Worm (Caenorhabditis elegans) whole organism, young adult: ENCODE results near the gene F46C5.10.

Experiments used
- B0336.3 ChIP-seq: fragments of 200-800 bp; sonication (Bioruptor generic); IDR thresholded peaks from 2 replicates; pipeline ENCODE4 v1.3.6; 2022; ENCODE audit warnings: missing genetic modification characterization, missing compliant biosample characterization
- C06A6.2 ChIP-seq: fragments of 200-800 bp; sonication (Bioruptor generic); conservative IDR thresholded peaks from 2 replicates; pipeline ENCODE4 v1.3.6; 2022; ENCODE audit warnings: missing genetic modification characterization, missing compliant biosample characterization
- F10E7.11 ChIP-seq: sonication (generic microtip); optimal IDR thresholded peaks from 2 replicates; lab custom pipeline; 2017; ENCODE audit warnings: mild to moderate bottlenecking, missing genetic modification characterization, moderate library complexity, missing compliant biosample characterization
- F22D6.2 ChIP-seq: sonication (generic microtip); optimal IDR thresholded peaks from 2 replicates; lab custom pipeline; 2016; ENCODE audit warnings: mild to moderate bottlenecking, missing genetic modification characterization, missing compliant biosample characterization
- F33H1.4 ChIP-seq: fragments of 200-800 bp; sonication (Bioruptor generic); IDR thresholded peaks from 2 replicates; pipeline ENCODE4 v1.3.6; 2022; ENCODE audit warnings: missing genetic modification reagents, missing genetic modification characterization, missing compliant biosample characterization
- F57A8.1 ChIP-seq: fragments of 200-800 bp; sonication (Bioruptor generic); optimal IDR thresholded peaks from 2 replicates; lab custom pipeline; 2018; ENCODE audit warnings: mild to moderate bottlenecking, missing genetic modification characterization, moderate library complexity, missing compliant biosample characterization
- T26A5.8 ChIP-seq: sonication (generic microtip); optimal IDR thresholded peaks from 2 replicates; lab custom pipeline; 2016; ENCODE audit warnings: missing genetic modification characterization, missing compliant biosample characterization
- Y53G8AR.9 ChIP-seq: fragments of 200-800 bp; sonication (Bioruptor generic); conservative IDR thresholded peaks from 2 replicates; pipeline ENCODE4 v1.3.6; 2022; ENCODE audit warnings: missing genetic modification reagents, missing genetic modification characterization, missing compliant biosample characterization
- Y67H2A.10 ChIP-seq: fragments of 200-800 bp; sonication (Bioruptor generic); conservative IDR thresholded peaks from 2 replicates; pipeline ENCODE4 v1.3.6; 2022; ENCODE audit warnings: missing genetic modification reagents, missing genetic modification characterization, missing compliant biosample characterization
- ZK185.1 ChIP-seq: sonication (generic microtip); optimal IDR thresholded peaks from 2 replicates; lab custom pipeline; 2016; ENCODE audit warnings: mild to moderate bottlenecking, missing genetic modification characterization, missing compliant biosample characterization; ENCODE audit not compliant: poor library complexity, severe bottlenecking
- ama-1 ChIP-seq, 3 experiments: fragments of 150-350 bp in 1 of 3; sonication (generic microtip) in 2 of 3; optimal IDR thresholded peaks; 2 replicates each; lab custom pipeline; 2014 to 2018; ENCODE audit warnings: missing biosample characterization in 2 of 3, missing genetic modification characterization in 2 of 3, missing genetic modification reagents in 2 of 3
- atf-7 ChIP-seq: sonication (generic microtip); optimal IDR thresholded peaks from 2 replicates; lab custom pipeline; 2017; ENCODE audit warnings: mild to moderate bottlenecking, missing genetic modification characterization, missing compliant biosample characterization
- athp-1 ChIP-seq: sonication (generic microtip); optimal IDR thresholded peaks from 2 replicates; lab custom pipeline; 2017; ENCODE audit warnings: mild to moderate bottlenecking, missing genetic modification characterization, missing compliant biosample characterization
- bed-2 ChIP-seq: fragments of 200-800 bp; sonication (Bioruptor generic); IDR thresholded peaks from 2 replicates; pipeline ENCODE4 v1.3.6; 2022; ENCODE audit warnings: missing genetic modification reagents, missing genetic modification characterization, missing compliant biosample characterization
- ccch-3 ChIP-seq: fragments of 200-800 bp; sonication (Bioruptor generic); optimal IDR thresholded peaks from 2 replicates; lab custom pipeline; 2018; ENCODE audit warnings: mild to moderate bottlenecking, missing genetic modification characterization, missing compliant biosample characterization
- ceh-27 ChIP-seq: fragments of 200-800 bp; sonication (Bioruptor generic); optimal IDR thresholded peaks from 2 replicates; lab custom pipeline; 2018; ENCODE audit warnings: mild to moderate bottlenecking, missing genetic modification characterization, moderate library complexity, missing compliant biosample characterization
- chd-7 ChIP-seq: sonication (generic microtip); optimal IDR thresholded peaks from 2 replicates; lab custom pipeline; 2016; ENCODE audit warnings: mild to moderate bottlenecking, missing genetic modification characterization, moderate library complexity, missing compliant biosample characterization
- dox-1 ChIP-seq: fragments of 200-800 bp; sonication (Bioruptor generic); IDR thresholded peaks from 2 replicates; pipeline ENCODE4 v1.3.6; 2022; ENCODE audit warnings: missing genetic modification reagents, missing genetic modification characterization, missing compliant biosample characterization
- egl-18 ChIP-seq: fragments of 200-800 bp; sonication (Bioruptor generic); IDR thresholded peaks from 2 replicates; pipeline ENCODE4 v1.3.6; 2022; ENCODE audit warnings: missing genetic modification reagents, missing genetic modification characterization, missing compliant biosample characterization
- ekl-4 ChIP-seq: fragments of 200-800 bp; sonication (Bioruptor generic); IDR thresholded peaks from 2 replicates; pipeline ENCODE4 v1.3.6; 2022; ENCODE audit warnings: missing genetic modification reagents, missing genetic modification characterization, missing compliant biosample characterization
- hmg-1.2 ChIP-seq: fragments of 200-800 bp; sonication (Bioruptor generic); IDR thresholded peaks from 2 replicates; pipeline ENCODE4 v1.3.6; 2022; ENCODE audit warnings: missing genetic modification reagents, missing genetic modification characterization, missing compliant biosample characterization
- let-526 ChIP-seq: fragments of 200-800 bp; sonication (Bioruptor generic); IDR thresholded peaks from 2 replicates; pipeline ENCODE4 v1.3.6; 2022; ENCODE audit warnings: missing genetic modification reagents, missing genetic modification characterization, missing compliant biosample characterization
- let-607 ChIP-seq, 2 experiments: fragments of 200-800 bp in 1 of 2; sonication (Bioruptor generic) in 1 of 2; sonication (generic microtip) in 1 of 2; optimal IDR thresholded peaks; 2 replicates each; lab custom pipeline; 2016 to 2018; ENCODE audit warnings: mild to moderate bottlenecking in 2 of 2, missing compliant biosample characterization in 2 of 2, missing genetic modification characterization in 2 of 2, moderate library complexity in 2 of 2, missing genotype in 1 of 2
- lin-35 ChIP-seq, 3 experiments: fragments of 150-350 bp in 2 of 3; sonication (generic microtip) in 1 of 3; optimal IDR thresholded peaks; 2 replicates each; lab custom pipeline; 2014 to 2018; ENCODE audit warnings: missing biosample characterization in 3 of 3, missing genetic modification characterization in 3 of 3, missing genetic modification reagents in 3 of 3
- lin-54 ChIP-seq: fragments of 200-800 bp; sonication (Bioruptor generic); optimal IDR thresholded peaks from 2 replicates; lab custom pipeline; 2018; ENCODE audit warnings: mild to moderate bottlenecking, missing genetic modification characterization, missing compliant biosample characterization
- lir-1 ChIP-seq: fragments of 200-800 bp; sonication (Bioruptor generic); conservative IDR thresholded peaks from 2 replicates; pipeline ENCODE4 v1.3.6; 2022; ENCODE audit warnings: missing genetic modification reagents, missing genetic modification characterization, missing compliant biosample characterization
- madf-10 ChIP-seq: sonication (generic microtip); optimal IDR thresholded peaks from 2 replicates; lab custom pipeline; 2016; ENCODE audit warnings: mild to moderate bottlenecking, missing genetic modification characterization, missing compliant biosample characterization
- madf-3 ChIP-seq: fragments of 200-800 bp; sonication (Bioruptor generic); IDR thresholded peaks from 2 replicates; pipeline ENCODE4 v1.3.6; 2022; ENCODE audit warnings: missing genetic modification reagents, missing genetic modification characterization, missing compliant biosample characterization
- madf-8 ChIP-seq: fragments of 200-800 bp; sonication (Bioruptor generic); conservative IDR thresholded peaks from 2 replicates; pipeline ENCODE4 v1.3.6; 2022; ENCODE audit warnings: missing genetic modification reagents, missing genetic modification characterization, missing compliant biosample characterization
- nfyb-1 ChIP-seq: fragments of 200-800 bp; sonication (Bioruptor generic); IDR thresholded peaks from 2 replicates; pipeline ENCODE4 v1.3.6; 2022; ENCODE audit warnings: missing genetic modification reagents, missing genetic modification characterization, missing compliant biosample characterization
- nhr-90 ChIP-seq: sonication (generic microtip); optimal IDR thresholded peaks from 2 replicates; lab custom pipeline; 2016; ENCODE audit warnings: missing genotype, mild to moderate bottlenecking, missing genetic modification characterization, missing compliant biosample characterization
- pha-4 ChIP-seq: fragments of 150-350 bp; sonication (generic microtip); optimal IDR thresholded peaks from 2 replicates; lab custom pipeline; 2014; ENCODE audit warnings: missing biosample characterization, missing genetic modification reagents, missing genetic modification characterization
- rcor-1 ChIP-seq: fragments of 200-800 bp; sonication (Bioruptor generic); IDR thresholded peaks from 2 replicates; pipeline ENCODE4 v1.3.6; 2022; ENCODE audit warnings: missing genetic modification reagents, missing genetic modification characterization, missing compliant biosample characterization
- repo-1 ChIP-seq: sonication (generic microtip); optimal IDR thresholded peaks from 2 replicates; lab custom pipeline; 2017; ENCODE audit warnings: mild to moderate bottlenecking, missing genetic modification characterization, missing compliant biosample characterization
- snpc-3.4 ChIP-seq: sonication (generic microtip); optimal IDR thresholded peaks from 2 replicates; lab custom pipeline; 2017; ENCODE audit warnings: missing genetic modification characterization, mild to moderate bottlenecking, missing compliant biosample characterization, antibody characterized with exemption, moderate library complexity, missing genotype, missing genetic modification reagents
- somi-1 ChIP-seq: fragments of 200-800 bp; sonication (Bioruptor generic); optimal IDR thresholded peaks from 2 replicates; lab custom pipeline; 2018; ENCODE audit warnings: mild to moderate bottlenecking, missing genetic modification characterization, missing compliant biosample characterization
- tbp1 ChIP-seq: fragments of 200-800 bp; sonication (Bioruptor generic); optimal IDR thresholded peaks from 2 replicates; lab custom pipeline; 2018; ENCODE audit warnings: mild to moderate bottlenecking, missing genetic modification characterization, missing compliant biosample characterization
- xnd-1 ChIP-seq: sonication (generic microtip); optimal IDR thresholded peaks from 2 replicates; lab custom pipeline; 2016; ENCODE audit warnings: missing genotype, missing genetic modification reagents, missing genetic modification characterization, missing compliant biosample characterization
- zfh-2 ChIP-seq: fragments of 200-800 bp; sonication (Bioruptor generic); conservative IDR thresholded peaks from 2 replicates; pipeline ENCODE4 v1.3.6; 2022; ENCODE audit warnings: missing genetic modification reagents, missing genetic modification characterization, missing compliant biosample characterization
- ztf-18 ChIP-seq: sonication (generic microtip); optimal IDR thresholded peaks from 2 replicates; lab custom pipeline; 2016; ENCODE audit warnings: missing genotype, mild to moderate bottlenecking, missing genetic modification characterization, missing compliant biosample characterization
- ztf-22 ChIP-seq: fragments of 200-800 bp; sonication (Bioruptor generic); optimal IDR thresholded peaks from 2 replicates; lab custom pipeline; 2018; ENCODE audit warnings: mild to moderate bottlenecking, missing genetic modification characterization, moderate library complexity, missing compliant biosample characterization
- ztf-26 ChIP-seq: sonication (generic microtip); optimal IDR thresholded peaks from 2 replicates; lab custom pipeline; 2017; ENCODE audit warnings: missing genetic modification characterization, missing compliant biosample characterization
- ztf-3 ChIP-seq: fragments of 200-800 bp; sonication (Bioruptor generic); optimal IDR thresholded peaks from 2 replicates; lab custom pipeline; 2018; ENCODE audit warnings: mild to moderate bottlenecking, missing genetic modification characterization, missing compliant biosample characterization

The F46C5.10 gene

ce11 chrII:8787376-8787775 lies 31.5 kb downstream of the F46C5.10 start (continued):
- peak; percentile 85 for TF ChIP-seq F33H1.4 (GFP tag; lab: Robert Waterston, UW)
- peak; percentile 62 for TF ChIP-seq tbp1
- TF ChIP-seq lin-54 (GFP tag; lab: Kevin White, UChicago) = peak; percentile 75
- peak; percentile 72 for TF ChIP-seq chd-7 (tag; lab: Kevin White, UChicago)
- 0 out of 2 replicates have a peak, but pooled peaks have one; percentile 6 for TF ChIP-seq zfh-2 (GFP tag; lab: Robert Waterston, UW)
- peak; percentile 29 for TF ChIP-seq ama-1 (optimal IDR thresholded peaks at IDR 0.05; lab: Kevin White, UChicago)
- no peak for TF ChIP-seq ama-1 (GFP tag; optimal IDR thresholded peaks at IDR 0.05; lab: Kevin White, UChicago)
- peak; percentile 78 for TF ChIP-seq ZK185.1 (tag; lab: Kevin White, UChicago)
- no peak for TF ChIP-seq egl-18 (GFP tag; lab: Robert Waterston, UW)
- peak; percentile 14 for TF ChIP-seq nhr-90
- peak; percentile 63 for TF ChIP-seq dox-1 (GFP tag; lab: Robert Waterston, UW)
- 0 out of 2 replicates have a peak, but pooled peaks have one; percentile 13 for TF ChIP-seq lir-1 (GFP tag; lab: Robert Waterston, UW)
- peak; percentile 51 for TF ChIP-seq repo-1 (tag; lab: Kevin White, UChicago)
- peak; percentile 99 for TF ChIP-seq ekl-4 (GFP tag; lab: Robert Waterston, UW)
- peak; percentile 34 for TF ChIP-seq F22D6.2 (tag; lab: Kevin White, UChicago)
- peak; percentile 98 for TF ChIP-seq pha-4 (tag; lab: Kevin White, UChicago)
- TF ChIP-seq ccch-3 (GFP tag; lab: Kevin White, UChicago) = no peak
- peak; percentile 86 for TF ChIP-seq B0336.3 (GFP tag; lab: Robert Waterston, UW)
- peak; percentile 100 for TF ChIP-seq Y67H2A.10 (GFP tag; lab: Robert Waterston, UW)
- TF ChIP-seq hmg-1.2 (GFP tag; lab: Robert Waterston, UW) = peak; percentile 92
- TF ChIP-seq athp-1 = peak; percentile 54
- peak; percentile 81 for TF ChIP-seq let-607 (tag; optimal IDR thresholded peaks at IDR 0.05; lab: Kevin White, UChicago)
- peak; percentile 83 for TF ChIP-seq madf-3 (GFP tag; lab: Robert Waterston, UW)
- TF ChIP-seq atf-7 = peak; percentile 83
- peak; percentile 55; the same call in 1 of the 2 replicates for TF ChIP-seq rcor-1 (GFP tag; lab: Robert Waterston, UW)
- TF ChIP-seq madf-10 (tag; lab: Kevin White, UChicago) = peak; percentile 81
- peak; percentile 74 for TF ChIP-seq somi-1
- TF ChIP-seq madf-8 = no peak
- TF ChIP-seq let-526 (GFP tag; lab: Robert Waterston, UW) = peak; percentile 76; the same call in 1 of the 2 replicates
- peak; percentile 66 for TF ChIP-seq Y53G8AR.9 (GFP tag; lab: Robert Waterston, UW)
- TF ChIP-seq T26A5.8 (tag; lab: Kevin White, UChicago) = no peak
- peak; percentile 30 for TF ChIP-seq snpc-3.4 (tag; lab: Kevin White, UChicago)
- TF ChIP-seq ceh-27 (GFP tag; lab: Kevin White, UChicago) = peak; percentile 94
- peak in 1 of 3 experiments; percentile 72 for TF ChIP-seq lin-35 (GFP tag; optimal IDR thresholded peaks at IDR 0.05; lab: Kevin White, UChicago)
- peak; percentile 7 for TF ChIP-seq ztf-22 (GFP tag; lab: Kevin White, UChicago)
- TF ChIP-seq ztf-26 (tag; lab: Kevin White, UChicago) = peak; percentile 44
- TF ChIP-seq nfyb-1 (GFP tag; lab: Robert Waterston, UW) = peak; percentile 91
- TF ChIP-seq ztf-3 = no peak
- no peak for TF ChIP-seq xnd-1 (tag; lab: Kevin White, UChicago)
- TF ChIP-seq ztf-18 (tag; lab: Kevin White, UChicago) = peak; percentile 23
- TF ChIP-seq F57A8.1 = no peak
- no peak for TF ChIP-seq bed-2 (GFP tag; lab: Robert Waterston, UW)
- peak; percentile 75 for TF ChIP-seq C06A6.2 (GFP tag; lab: Robert Waterston, UW)
- TF ChIP-seq F10E7.11 (tag; lab: Kevin White, UChicago) = no peak
- TF ChIP-seq, all 124 proteins: peak for 48
